Worm (Caenorhabditis elegans) whole organism, L4 larva: ENCODE measurements around the gene T07A9.12.

Experiments
- D1046.2 ChIP-seq: fragments of 200-800 bp; sonication (Bioruptor generic); IDR thresholded peaks from 2 replicates; pipeline ENCODE4 v1.3.6; 2022; ENCODE audit warnings: missing genetic modification characterization, missing compliant biosample characterization
- F37D6.2 ChIP-seq: sonication (generic microtip); optimal IDR thresholded peaks from 2 replicates; lab custom pipeline; 2016; ENCODE audit warnings: mild to moderate bottlenecking, missing genetic modification characterization, missing compliant biosample characterization
- F49E8.2 ChIP-seq: sonication (generic microtip); optimal IDR thresholded peaks from 2 replicates; lab custom pipeline; 2016; ENCODE audit warnings: missing compliant biosample characterization, mild to moderate bottlenecking, missing genetic modification characterization, borderline replicate concordance
- T20F7.1 ChIP-seq: fragments of 200-800 bp; sonication (Bioruptor generic); optimal IDR thresholded peaks from 2 replicates; lab custom pipeline; 2018; ENCODE audit warnings: mild to moderate bottlenecking, missing genetic modification characterization, missing compliant biosample characterization
- Y105C5A.15 ChIP-seq: fragments of 200-800 bp; sonication (Bioruptor generic); IDR thresholded peaks from 2 replicates; pipeline ENCODE4 v1.3.6; 2022; ENCODE audit warnings: missing genetic modification characterization, missing compliant biosample characterization
- Y48G9A.11 ChIP-seq: fragments of 200-800 bp; sonication (Bioruptor generic); IDR thresholded peaks from 2 replicates; pipeline ENCODE4 v1.3.6; 2022; ENCODE audit warnings: missing genetic modification reagents, missing genetic modification characterization, missing compliant biosample characterization
- ZK546.5 ChIP-seq, 2 experiments: sonication (generic microtip); optimal IDR thresholded peaks; 2 replicates each; lab custom pipeline; 2017; ENCODE audit warnings: missing biosample characterization in 2 of 2, missing genetic modification characterization in 2 of 2
- aha-1 ChIP-seq: fragments of 150-350 bp; peaks from one replicate; lab custom pipeline; 2014; ENCODE audit warnings: missing biosample characterization, missing genetic modification characterization
- ceh-28 ChIP-seq: fragments of 150-350 bp; optimal IDR thresholded peaks from 2 replicates; lab custom pipeline; 2014; ENCODE audit warnings: missing biosample characterization, missing genetic modification reagents, missing genetic modification characterization
- ceh-32 ChIP-seq: sonication (generic microtip); optimal IDR thresholded peaks from 2 replicates; lab custom pipeline; 2016; ENCODE audit warnings: mild to moderate bottlenecking, missing genetic modification characterization, missing compliant biosample characterization; ENCODE audit not compliant: poor library complexity
- ceh-44 ChIP-seq: fragments of 200-800 bp; sonication (Bioruptor generic); IDR thresholded peaks from 2 replicates; pipeline ENCODE4 v1.3.6; 2022; ENCODE audit warnings: missing genetic modification reagents, missing genetic modification characterization, missing compliant biosample characterization
- daf-12 ChIP-seq: fragments of 150-350 bp; optimal IDR thresholded peaks from 2 replicates; lab custom pipeline; 2014; ENCODE audit warnings: missing biosample characterization, missing genetic modification reagents, missing genetic modification characterization
- daf-16 ChIP-seq, 3 experiments: sonication (generic microtip); optimal IDR thresholded peaks; 2 replicates each; lab custom pipeline; 2016 to 2017; ENCODE audit warnings: missing genetic modification characterization in 3 of 3, missing genetic modification reagents in 3 of 3, mild to moderate bottlenecking in 2 of 3, missing compliant biosample characterization in 2 of 3, missing biosample characterization in 1 of 3, moderate library complexity in 1 of 3
- daf-8 ChIP-seq: fragments of 200-800 bp; sonication (Bioruptor generic); IDR thresholded peaks from 2 replicates; pipeline ENCODE4 v1.3.6; 2022; ENCODE audit warnings: missing genetic modification characterization, missing compliant biosample characterization
- dmd-6 ChIP-seq: fragments of 200-800 bp; sonication (Bioruptor generic); IDR thresholded peaks from 2 replicates; pipeline ENCODE4 v1.3.6; 2022; ENCODE audit warnings: missing genetic modification reagents, missing genetic modification characterization, missing compliant biosample characterization
- dmd-8 ChIP-seq: fragments of 200-800 bp; sonication (Bioruptor generic); IDR thresholded peaks from 2 replicates; pipeline ENCODE4 v1.3.6; 2022; ENCODE audit warnings: missing genetic modification characterization, missing compliant biosample characterization
- dpl-1 ChIP-seq: fragments of 150-350 bp; optimal IDR thresholded peaks from 2 replicates; lab custom pipeline; 2014; ENCODE audit warnings: missing biosample characterization, missing genetic modification reagents, missing genetic modification characterization
- duxl-1 ChIP-seq: sonication (generic microtip); optimal IDR thresholded peaks from 2 replicates; lab custom pipeline; 2016; ENCODE audit warnings: mild to moderate bottlenecking, missing genetic modification characterization, moderate library complexity, missing compliant biosample characterization; ENCODE audit not compliant: poor library complexity
- dve-1 ChIP-seq: sonication (generic microtip); optimal IDR thresholded peaks from 2 replicates; lab custom pipeline; 2017; ENCODE audit warnings: antibody characterized with exemption, mild to moderate bottlenecking, missing genetic modification characterization, missing compliant biosample characterization; ENCODE audit not compliant: insufficient read depth
- egl-27 ChIP-seq: sonication (generic microtip); optimal IDR thresholded peaks from 3 replicates; lab custom pipeline; 2017; ENCODE audit warnings: missing biosample characterization, missing genetic modification reagents, missing genetic modification characterization
- fkh-10 ChIP-seq: fragments of 150-350 bp; optimal IDR thresholded peaks from 2 replicates; lab custom pipeline; 2014; ENCODE audit warnings: missing biosample characterization, missing genetic modification reagents, missing genetic modification characterization
- fos-1 ChIP-seq: fragments of 150-350 bp; optimal IDR thresholded peaks from 2 replicates; lab custom pipeline; 2014; ENCODE audit warnings: missing biosample characterization, missing genetic modification characterization
- gei-8 ChIP-seq: fragments of 200-800 bp; sonication (Bioruptor generic); optimal IDR thresholded peaks from 2 replicates; lab custom pipeline; 2018; ENCODE audit warnings: mild to moderate bottlenecking, missing genetic modification characterization, missing compliant biosample characterization
- jun-1 ChIP-seq: fragments of 150-350 bp; optimal IDR thresholded peaks from 2 replicates; lab custom pipeline; 2014; ENCODE audit warnings: missing biosample characterization, missing genetic modification reagents, missing genetic modification characterization
- lim-7 ChIP-seq: fragments of 200-800 bp; sonication (Bioruptor generic); IDR thresholded peaks from 2 replicates; pipeline ENCODE4 v1.3.6; 2022; ENCODE audit warnings: missing genetic modification characterization, missing compliant biosample characterization
- lin-38 ChIP-seq: fragments of 200-800 bp; sonication (Bioruptor generic); IDR thresholded peaks from 2 replicates; pipeline ENCODE4 v1.3.6; 2022; ENCODE audit warnings: missing genetic modification reagents, missing genetic modification characterization, missing compliant biosample characterization
- lin-39 ChIP-seq: fragments of 150-350 bp; optimal IDR thresholded peaks from 2 replicates; lab custom pipeline; 2014; ENCODE audit warnings: missing biosample characterization, missing genetic modification reagents, missing genetic modification characterization
- mxl-3 ChIP-seq: fragments of 200-800 bp; sonication (Bioruptor generic); optimal IDR thresholded peaks from 2 replicates; lab custom pipeline; 2018; ENCODE audit warnings: mild to moderate bottlenecking, missing genetic modification characterization, missing compliant biosample characterization
- nhr-102 ChIP-seq: sonication (generic microtip); optimal IDR thresholded peaks from 2 replicates; lab custom pipeline; 2016; ENCODE audit warnings: mild to moderate bottlenecking, missing genetic modification characterization, moderate library complexity, missing compliant biosample characterization
- nhr-11 ChIP-seq: fragments of 150-350 bp; optimal IDR thresholded peaks from 2 replicates; lab custom pipeline; 2014; ENCODE audit warnings: missing biosample characterization, missing genetic modification characterization
- nhr-25 ChIP-seq: sonication (generic microtip); optimal IDR thresholded peaks from 2 replicates; lab custom pipeline; 2017; ENCODE audit warnings: missing genetic modification characterization, mild to moderate bottlenecking, missing compliant biosample characterization, antibody characterized with exemption, moderate library complexity, borderline replicate concordance; ENCODE audit not compliant: insufficient read depth
- nhr-28 ChIP-seq: fragments of 150-350 bp; optimal IDR thresholded peaks from 2 replicates; lab custom pipeline; 2014; ENCODE audit warnings: missing biosample characterization, missing genetic modification characterization
- nhr-41 ChIP-seq: fragments of 200-800 bp; sonication (Bioruptor generic); IDR thresholded peaks from 2 replicates; pipeline ENCODE4 v1.3.6; 2022; ENCODE audit warnings: missing genetic modification reagents, missing genetic modification characterization, missing compliant biosample characterization
- nhr-48 ChIP-seq: sonication (generic microtip); optimal IDR thresholded peaks from 2 replicates; lab custom pipeline; 2016; ENCODE audit warnings: mild to moderate bottlenecking, missing genetic modification characterization, missing compliant biosample characterization
- nhr-6 ChIP-seq: fragments of 150-350 bp; optimal IDR thresholded peaks from 2 replicates; lab custom pipeline; 2014; ENCODE audit warnings: missing biosample characterization, missing genetic modification characterization
- php-3 ChIP-seq: fragments of 200-800 bp; sonication (Bioruptor generic); IDR thresholded peaks from 2 replicates; pipeline ENCODE4 v1.3.6; 2022; ENCODE audit warnings: missing genetic modification reagents, missing genetic modification characterization, missing compliant biosample characterization
- pqm-1 ChIP-seq: sonication (generic microtip); optimal IDR thresholded peaks from 2 replicates; lab custom pipeline; 2017; ENCODE audit warnings: missing biosample characterization, missing genetic modification characterization
- sdz-12 ChIP-seq: fragments of 200-800 bp; sonication (Bioruptor generic); optimal IDR thresholded peaks from 2 replicates; lab custom pipeline; 2018; ENCODE audit warnings: mild to moderate bottlenecking, missing genetic modification characterization, missing compliant biosample characterization
- skn-1 ChIP-seq: fragments of 150-350 bp; optimal IDR thresholded peaks from 2 replicates; lab custom pipeline; 2014; ENCODE audit warnings: missing biosample characterization, missing genetic modification characterization
- spr-1 ChIP-seq: sonication (generic microtip); optimal IDR thresholded peaks from 2 replicates; lab custom pipeline; 2016; ENCODE audit warnings: mild to moderate bottlenecking, missing genetic modification characterization, missing compliant biosample characterization
- tag-97 ChIP-seq: fragments of 200-800 bp; sonication (Bioruptor generic); IDR thresholded peaks from 2 replicates; pipeline ENCODE4 v1.3.6; 2022; ENCODE audit warnings: missing genetic modification characterization, missing compliant biosample characterization
- unc-130 ChIP-seq: sonication (generic microtip); optimal IDR thresholded peaks from 2 replicates; lab custom pipeline; 2016; ENCODE audit warnings: missing genetic modification reagents, missing genetic modification characterization, missing compliant biosample characterization
- unc-62 ChIP-seq, 3 experiments: fragments of 150-350 bp in 1 of 3; sonication (generic microtip); optimal IDR thresholded peaks in 2 of 3; peaks in 1 of 3; 1 replicate in 1 of 3; 2 replicates in 2 of 3; lab custom pipeline; 2014 to 2017; ENCODE audit warnings: missing biosample characterization in 3 of 3, missing genetic modification characterization in 3 of 3, missing genetic modification reagents in 3 of 3, missing genotype in 1 of 3
- vab-7 ChIP-seq: fragments of 200-800 bp; sonication (Bioruptor generic); IDR thresholded peaks from 2 replicates; pipeline ENCODE4 v1.3.6; 2022; ENCODE audit warnings: missing genetic modification reagents, missing genetic modification characterization, missing compliant biosample characterization
- zag-1 ChIP-seq: fragments of 150-350 bp; optimal IDR thresholded peaks from 2 replicates; lab custom pipeline; 2014; ENCODE audit warnings: missing biosample characterization, missing genetic modification characterization
- zip-11 ChIP-seq: fragments of 200-800 bp; sonication (Bioruptor generic); IDR thresholded peaks from 2 replicates; pipeline ENCODE4 v1.3.6; 2022; ENCODE audit warnings: missing genetic modification characterization, missing compliant biosample characterization
- ztf-7 ChIP-seq: fragments of 150-350 bp; optimal IDR thresholded peaks from 2 replicates; lab custom pipeline; 2014; ENCODE audit warnings: missing biosample characterization, missing genetic modification characterization

The T07A9.12 gene

DNA sequence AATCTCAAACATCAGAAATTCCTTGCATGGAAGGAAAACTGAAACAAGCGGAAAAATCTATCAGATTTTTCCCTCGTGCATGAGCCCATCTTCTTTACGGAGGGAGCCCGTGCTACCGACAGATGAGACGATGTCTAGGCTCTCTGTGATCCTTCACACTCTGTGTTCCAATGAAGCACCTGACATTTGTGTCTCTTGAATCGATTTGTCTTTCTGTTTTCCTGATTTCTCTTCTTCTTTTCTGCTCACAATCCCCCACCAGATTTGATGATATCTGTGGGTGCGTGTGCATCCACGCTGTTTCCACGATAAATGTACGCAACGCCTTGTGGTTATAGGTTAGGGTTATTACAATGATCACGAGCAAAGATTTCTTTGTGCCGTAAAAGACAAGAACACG lies 31.8 kb upstream of the T07A9.12 start:
- TF ChIP-seq ceh-44 (GFP tag; lab: Robert Waterston, UW) (no peak), spr-1 (tag; lab: Kevin White, UChicago) (no peak), D1046.2 (no peak), gei-8 (no peak), duxl-1 (tag; lab: Kevin White, UChicago) (no peak), pqm-1 (tag; lab: Kevin White, UChicago) (no peak), nhr-102 (no peak), T20F7.1 (no peak), vab-7 (no peak), nhr-11 (peak; percentile 38), Y105C5A.15 (GFP tag; lab: Robert Waterston, UW) (no peak), nhr-48 (tag; lab: Kevin White, UChicago) (no peak), mxl-3 (GFP tag; lab: Kevin White, UChicago) (peak; percentile 36), dve-1 (tag; lab: Kevin White, UChicago) (no peak), egl-27 (tag; lab: Kevin White, UChicago) (no peak), jun-1 (tag; lab: Kevin White, UChicago) (no peak)

- TF ChIP-seq ztf-7 = no peak
- no peak for TF ChIP-seq Y48G9A.11
- TF ChIP-seq daf-16 (GFP tag; optimal IDR thresholded peaks at IDR 0.05; lab: Kevin White, UChicago) = no peak
- peak; percentile 4 for TF ChIP-seq daf-16 (tag; optimal IDR thresholded peaks at IDR 0.05; lab: Kevin White, UChicago)
- no peak for TF ChIP-seq nhr-102
- TF ChIP-seq ceh-28 (tag; lab: Kevin White, UChicago) = no peak
- peak; percentile 56 for TF ChIP-seq aha-1 (tag; lab: Kevin White, UChicago)
- no peak for TF ChIP-seq ceh-44 (GFP tag; lab: Robert Waterston, UW)
- no peak for TF ChIP-seq lin-39
- TF ChIP-seq daf-8 (GFP tag; lab: Robert Waterston, UW) = no peak
- TF ChIP-seq dmd-8 (GFP tag; lab: Robert Waterston, UW) = no peak
- no peak for TF ChIP-seq zag-1 (tag; lab: Kevin White, UChicago)
- no peak for TF ChIP-seq F37D6.2 (tag; lab: Kevin White, UChicago)
- peak; percentile 21 for TF ChIP-seq F49E8.2 (tag; lab: Kevin White, UChicago)
- TF ChIP-seq lin-38 (GFP tag; lab: Robert Waterston, UW) = peak; percentile 30; the same call in 1 of the 2 replicates
- no peak for TF ChIP-seq dpl-1 (GFP tag; lab: Kevin White, UChicago)
- TF ChIP-seq nhr-25 (tag; lab: Kevin White, UChicago) = no peak
- peak in 1 of 2 experiments; percentile 67 for TF ChIP-seq unc-62 (GFP tag; optimal IDR thresholded peaks at IDR 0.05 in 1 of 2; lab: Kevin White, UChicago)
- no peak for TF ChIP-seq unc-62 (tag; optimal IDR thresholded peaks at IDR 0.05; lab: Kevin White, UChicago)
- no peak for TF ChIP-seq nhr-6 (tag; lab: Kevin White, UChicago)
- TF ChIP-seq ceh-32 (tag; lab: Kevin White, UChicago) = no peak
- TF ChIP-seq fkh-10 (GFP tag; lab: Kevin White, UChicago) = no peak
- peak; percentile 27 for TF ChIP-seq unc-130 (GFP tag; lab: Kevin White, UChicago)
These were observed 31.1 kb upstream of the T07A9.12 start for ce11 chrIV:379605-380004.

ce11 chrIV:383135-383731 lies 27.4 kb upstream of the T07A9.12 start, which contains the start of gene spl-1:
Gene spl-1, minus strand, starts transcription at chrIV:383185.
- TF ChIP-seq sdz-12 (GFP tag; lab: Kevin White, UChicago) = no peak
- peak; percentile 46; the same call in 1 of the 2 replicates for TF ChIP-seq dmd-6 (GFP tag; lab: Robert Waterston, UW)
- TF ChIP-seq nhr-28 = peak; percentile 83
- TF ChIP-seq daf-12 (tag; lab: Kevin White, UChicago) = no peak
- peak; percentile 47 for TF ChIP-seq dve-1 (tag; lab: Kevin White, UChicago)
- no peak for TF ChIP-seq tag-97
- no peak for TF ChIP-seq daf-16 (GFP tag; optimal IDR thresholded peaks at IDR 0.05; lab: Kevin White, UChicago)
- TF ChIP-seq daf-16 (tag; optimal IDR thresholded peaks at IDR 0.05; lab: Kevin White, UChicago) = peak; percentile 88
- no peak for TF ChIP-seq nhr-25 (tag; lab: Kevin White, UChicago)
- no peak for TF ChIP-seq lim-7
- TF ChIP-seq zip-11 (GFP tag; lab: Robert Waterston, UW) = no peak
- no peak for TF ChIP-seq unc-62 (GFP tag; optimal IDR thresholded peaks at IDR 0.05 in 1 of 2; lab: Kevin White, UChicago)
- no peak for TF ChIP-seq unc-62 (tag; optimal IDR thresholded peaks at IDR 0.05; lab: Kevin White, UChicago)
- no peak for TF ChIP-seq nhr-41 (GFP tag; lab: Robert Waterston, UW)
- TF ChIP-seq ZK546.5 (tag; optimal IDR thresholded peaks at IDR 0.05; lab: Kevin White, UChicago) = no peak
- no peak for TF ChIP-seq skn-1 (tag; lab: Kevin White, UChicago)
- peak; percentile 66; the same call in 1 of the 2 replicates for TF ChIP-seq php-3 (GFP tag; lab: Robert Waterston, UW)
- no peak for TF ChIP-seq fos-1 (tag; lab: Kevin White, UChicago)
